Worm (Caenorhabditis elegans): Measurements from ENCODE around the gene F49E12.10.

The F49E12.10 gene

DNA sequence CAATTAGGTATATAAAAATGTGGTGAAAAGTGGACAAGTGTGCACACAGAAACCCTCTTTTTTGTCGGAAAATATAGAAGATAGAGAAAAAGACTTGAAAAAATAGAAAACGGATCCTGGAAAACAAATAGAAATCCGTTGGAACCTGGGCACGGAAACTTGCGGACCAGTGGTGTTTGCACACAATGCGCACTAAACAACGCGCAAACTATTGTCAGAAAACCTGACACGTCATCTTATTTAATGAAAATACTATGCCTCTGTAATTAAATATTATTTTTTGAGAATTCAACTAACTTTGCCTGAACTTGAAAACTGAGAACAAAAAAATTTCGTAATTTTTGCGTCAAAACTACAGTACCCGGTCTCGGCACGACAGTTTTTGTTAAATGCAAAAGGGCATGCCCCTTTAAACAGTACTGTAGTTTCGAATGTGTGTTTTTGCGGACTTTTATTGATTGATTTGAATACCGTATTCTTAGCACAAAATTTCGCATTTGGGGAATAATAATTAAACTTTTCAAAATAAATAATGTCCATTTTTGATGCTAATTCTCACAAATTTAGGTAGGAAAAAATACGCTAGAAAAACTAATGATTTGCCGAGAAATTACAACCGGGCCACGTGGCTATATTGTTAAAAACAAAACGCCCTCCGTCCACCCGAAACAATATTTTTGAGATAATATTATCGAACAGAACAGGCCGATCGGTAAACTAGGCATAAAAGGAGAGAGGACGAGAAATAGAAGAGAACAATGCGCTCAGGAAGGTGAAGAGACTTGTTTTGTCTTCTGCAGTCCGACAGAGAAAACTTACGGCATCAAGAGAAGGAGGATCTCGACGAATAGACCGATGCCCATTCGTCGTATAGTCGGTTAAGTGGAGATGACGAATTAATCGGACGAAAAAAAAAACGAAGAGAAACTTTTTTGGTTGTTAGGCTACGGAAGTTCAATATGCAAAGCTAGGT, 38.4 kb downstream of the F49E12.10 start (continued):
- TF ChIP-seq lin-15B (tag; optimal IDR thresholded peaks at IDR 0.05) (no peak), ctbp-1 (GFP tag; IDR thresholded peaks at IDR 0.05) (no peak), mes-2 (tag; optimal IDR thresholded peaks at IDR 0.05; ENCODE audit: poor library complexity, severe bottlenecking) (no peak), dmd-6 (GFP tag; IDR thresholded peaks at IDR 0.05) (no peak), ztf-11 (tag; optimal IDR thresholded peaks at IDR 0.05) (no peak), lin-13 (GFP tag; optimal IDR thresholded peaks at IDR 0.05) (no peak), mxl-3 (GFP tag; optimal IDR thresholded peaks at IDR 0.05) (peak; percentile 7), spr-3 (GFP tag; optimal IDR thresholded peaks at IDR 0.05) (no peak), daf-12 (tag; optimal IDR thresholded peaks at IDR 0.05) (no peak), Y105C5A.15 (GFP tag; IDR thresholded peaks at IDR 0.05) (no peak), pqm-1 (tag; optimal IDR thresholded peaks at IDR 0.05) (no peak), unc-62 (GFP tag; optimal IDR thresholded peaks at IDR 0.05 in 1 of 2) (no peak), unc-62 (tag; optimal IDR thresholded peaks at IDR 0.05) (no peak), pha-4 (GFP tag; IDR thresholded peaks at IDR 0.05) (no peak), pha-4 (tag; optimal IDR thresholded peaks at IDR 0.05) (no peak), spr-1 (tag; optimal IDR thresholded peaks at IDR 0.05) (no peak), D1046.2 (GFP tag; IDR thresholded peaks at IDR 0.05) (no peak), ceh-82 (tag; optimal IDR thresholded peaks at IDR 0.05) (no peak), R02D3.7 (tag; optimal IDR thresholded peaks at IDR 0.05) (no peak), zip-11 (GFP tag; IDR thresholded peaks at IDR 0.05) (no peak), T26A8.4 (GFP tag; IDR thresholded peaks at IDR 0.05) (no peak), F26F4.8 (GFP tag; conservative IDR thresholded peaks at IDR 0.05) (no peak), fkh-10 (GFP tag; optimal IDR thresholded peaks at IDR 0.05) (no peak), lin-29 (GFP tag; IDR thresholded peaks at IDR 0.05) (no peak), ZK546.5 (tag; optimal IDR thresholded peaks at IDR 0.05) (no peak), dmd-9 (GFP tag; IDR thresholded peaks at IDR 0.05) (no peak), F49E8.2 (tag; optimal IDR thresholded peaks at IDR 0.05; ENCODE audit: borderline replicate concordance) (peak; percentile 52), attf-4 (tag; optimal IDR thresholded peaks at IDR 0.05) (no peak), fos-1 (tag; optimal IDR thresholded peaks at IDR 0.05) (no peak), lin-38 (GFP tag; IDR thresholded peaks at IDR 0.05) (no peak), nhr-76 (tag; optimal IDR thresholded peaks at IDR 0.05) (no peak), hlh-30 (tag; optimal IDR thresholded peaks at IDR 0.05; ENCODE audit: insufficient read depth) (no peak), jun-1 (tag; optimal IDR thresholded peaks at IDR 0.05) (no peak), snpc-1.2 (GFP tag; IDR thresholded peaks at IDR 0.05) (no peak), dmd-8 (GFP tag; IDR thresholded peaks at IDR 0.05) (no peak), nhr-25 (tag; optimal IDR thresholded peaks at IDR 0.05; ENCODE audit: borderline replicate concordance, insufficient read depth) (no peak), zfp-2 (tag; optimal IDR thresholded peaks at IDR 0.05) (no peak), daf-16 (GFP tag; optimal IDR thresholded peaks at IDR 0.05) (no peak), daf-16 (tag; optimal IDR thresholded peaks at IDR 0.05) (peak; percentile 8), nhr-42 (GFP tag; IDR thresholded peaks at IDR 0.05) (no peak), F10B5.3 (tag; optimal IDR thresholded peaks at IDR 0.05) (no peak), ces-1 (GFP tag; optimal IDR thresholded peaks at IDR 0.05) (no peak), mdl-1 (tag; optimal IDR thresholded peaks at IDR 0.05) (no peak), unc-130 (GFP tag; optimal IDR thresholded peaks at IDR 0.05) (peak; percentile 14), egl-27 (tag; optimal IDR thresholded peaks at IDR 0.05) (no peak), nhr-28 (tag; optimal IDR thresholded peaks at IDR 0.05) (peak; percentile 19), nhr-77 (tag; optimal IDR thresholded peaks at IDR 0.05) (no peak), sdz-12 (GFP tag; optimal IDR thresholded peaks at IDR 0.05) (no peak), hmg-1.1 (GFP tag; IDR thresholded peaks at IDR 0.05) (peak; percentile 36; the same call in 1 of the 2 replicates), Y5F2A.4 (GFP tag; optimal IDR thresholded peaks at IDR 0.05) (no peak), dpl-1 (GFP tag; optimal IDR thresholded peaks at IDR 0.05) (peak; percentile 24)
